Fruit fly (Drosophila melanogaster): ENCODE results near the gene CG13994.

CG13994 gene

DNA sequence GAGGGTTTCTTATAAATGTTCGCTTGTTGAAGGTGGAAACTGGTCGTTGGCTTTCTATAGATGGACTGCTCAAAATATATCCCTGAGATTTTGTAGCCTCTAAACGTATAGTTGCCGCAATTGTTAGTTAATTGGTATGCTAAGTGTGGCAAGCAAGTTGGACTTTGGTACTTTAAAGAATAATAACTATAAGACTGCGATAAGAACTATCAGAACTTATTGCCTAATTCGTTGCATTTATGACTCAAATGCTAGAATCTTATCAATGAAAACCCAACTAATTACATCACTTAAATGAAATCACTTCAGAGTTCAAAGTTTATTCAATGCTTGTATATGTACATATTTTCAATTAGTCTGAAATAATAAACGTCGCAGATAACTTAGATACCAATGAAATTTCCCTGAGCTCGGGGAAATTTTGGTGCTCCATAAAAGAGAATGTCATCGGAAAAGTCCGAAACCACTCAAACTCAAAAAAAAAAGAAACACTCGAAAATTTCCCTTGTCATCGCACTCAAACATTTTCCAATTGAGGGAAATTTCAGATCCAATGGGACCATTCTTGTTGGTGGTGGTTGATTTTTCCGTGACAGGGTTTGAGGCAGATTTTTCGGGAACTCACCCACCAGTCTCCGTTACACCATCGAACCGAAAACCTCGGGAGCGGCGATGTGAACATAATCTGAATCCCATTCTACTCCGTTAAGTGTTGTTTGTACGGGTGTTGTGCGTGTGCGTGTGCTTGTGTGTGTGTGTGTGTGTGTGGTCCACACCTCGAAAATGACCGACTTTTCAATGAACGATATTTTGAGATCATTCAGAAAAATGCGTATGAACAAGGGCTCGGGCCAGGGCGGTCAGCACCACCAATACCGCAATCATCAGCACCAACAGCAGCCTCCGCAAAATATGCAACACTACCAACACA lies 28.3 kb downstream of the CG13994 start, which contains the start of gene CG45075:
CG45075 (plus strand) TSS at position 627 of the 931 bp plus-strand sequence.
- TF ChIP-seq usp (GFP tag; optimal IDR thresholded peaks at IDR 0.05) (no peak), sv (GFP tag; optimal IDR thresholded peaks at IDR 0.05) (no peak), Dfd (GFP tag; optimal IDR thresholded peaks at IDR 0.05) (peak; percentile 29)

DNA sequence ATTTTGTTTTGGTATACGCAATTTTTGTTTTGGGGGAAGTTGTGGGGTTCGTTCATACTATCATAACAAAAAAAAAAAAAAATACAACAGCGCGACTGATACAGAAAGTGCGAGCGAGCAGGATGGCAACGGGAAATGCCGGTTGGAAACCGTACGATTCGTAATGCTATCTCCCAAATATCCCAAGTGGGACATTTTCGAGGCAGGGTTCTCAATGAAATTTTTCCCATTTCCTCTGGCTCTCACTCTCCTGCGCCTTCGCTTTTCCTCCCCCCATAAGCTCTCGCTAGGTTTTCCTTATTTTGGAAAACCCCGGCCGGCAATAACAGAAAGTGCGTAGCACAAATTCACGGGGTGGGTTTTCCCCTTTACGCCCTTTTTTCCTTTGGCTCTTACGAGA lies 29.5 kb downstream of the CG13994 start:
- TF ChIP-seq Myc (optimal IDR thresholded peaks at IDR 0.05): no peak
- no peak for TF ChIP-seq Mio (GFP tag; optimal IDR thresholded peaks at IDR 0.05)
- TF ChIP-seq lola (GFP tag; optimal IDR thresholded peaks at IDR 0.05): no peak
- TF ChIP-seq CG9705 (GFP tag; optimal IDR thresholded peaks at IDR 0.05): no peak
- TF ChIP-seq pan (optimal IDR thresholded peaks at IDR 0.05): no peak
- no peak for TF ChIP-seq woc (GFP tag; optimal IDR thresholded peaks at IDR 0.05)
- no peak for TF ChIP-seq dsf (GFP tag; optimal IDR thresholded peaks at IDR 0.05; ENCODE audit: borderline replicate concordance)
- no peak for TF ChIP-seq psq (GFP tag; optimal IDR thresholded peaks at IDR 0.05)
- TF ChIP-seq dl (GFP tag; optimal IDR thresholded peaks at IDR 0.05; ENCODE audit: insufficient read depth in 1 of 2, partially characterized antibody in 2 of 2): no peak
- TF ChIP-seq N (GFP tag; optimal IDR thresholded peaks at IDR 0.05): no peak
- no peak for TF ChIP-seq OdsH (GFP tag; optimal IDR thresholded peaks at IDR 0.05)
- TF ChIP-seq h (GFP tag; optimal IDR thresholded peaks at IDR 0.05): no peak
- no peak for TF ChIP-seq Abd-B (GFP tag; optimal IDR thresholded peaks at IDR 0.05)
- TF ChIP-seq sv (GFP tag; optimal IDR thresholded peaks at IDR 0.05): no peak

dm6 chr2L:6098479-6099269 lies 35.9 kb downstream of the CG13994 start, which contains the start of gene CG9175:
CG9175 (minus strand) TSS chr2L:6098966.
- TF ChIP-seq Dif (GFP tag; optimal IDR thresholded peaks at IDR 0.05; ENCODE audit: partially characterized antibody) (peak; percentile 84), HLH106 (tag; optimal IDR thresholded peaks at IDR 0.05) (peak; percentile 0), Hnf4 (GFP tag; optimal IDR thresholded peaks at IDR 0.05) (peak; percentile 9), dl (GFP tag; optimal IDR thresholded peaks at IDR 0.05; ENCODE audit: insufficient read depth in 1 of 2, partially characterized antibody in 2 of 2) (peak in 1 of 2 experiments; percentile 53), jim (GFP tag; optimal IDR thresholded peaks at IDR 0.05) (peak; percentile 40), Hr83 (GFP tag; optimal IDR thresholded peaks at IDR 0.05; ENCODE audit: poor library complexity, severe bottlenecking) (peak; percentile 13), dsf (GFP tag; optimal IDR thresholded peaks at IDR 0.05; ENCODE audit: borderline replicate concordance) (no peak), Rel (GFP tag; optimal IDR thresholded peaks at IDR 0.05) (no peak), Rel (tag; optimal IDR thresholded peaks at IDR 0.05) (peak; percentile 28), fru (GFP tag; optimal IDR thresholded peaks at IDR 0.05) (no peak), woc (GFP tag; optimal IDR thresholded peaks at IDR 0.05) (peak; percentile 68), Mio (GFP tag; optimal IDR thresholded peaks at IDR 0.05) (no peak), h (GFP tag; optimal IDR thresholded peaks at IDR 0.05) (peak; percentile 40), Myc (optimal IDR thresholded peaks at IDR 0.05) (peak; percentile 41), foxo (GFP tag; optimal IDR thresholded peaks at IDR 0.05) (peak in 1 of 2 experiments; percentile 15)

DNA sequence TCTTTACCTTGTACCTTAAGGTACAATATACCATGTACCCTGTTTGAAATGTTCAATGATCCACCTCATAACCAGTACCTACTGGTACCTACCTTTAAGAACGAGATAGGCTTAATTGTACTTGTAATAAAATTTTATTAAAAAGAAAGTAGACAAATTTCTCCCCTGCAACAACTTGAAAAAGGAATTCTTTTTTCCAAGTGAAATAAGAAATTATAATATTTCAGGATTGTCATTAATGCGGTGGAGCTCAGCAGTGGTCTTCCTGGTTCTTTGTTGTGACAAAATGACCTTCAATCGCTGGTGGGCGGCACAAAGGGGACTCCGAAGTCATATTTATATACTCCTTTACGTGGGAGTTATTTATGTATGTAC lies 36.5 kb downstream of the CG13994 start:
- TF ChIP-seq psq (GFP tag; optimal IDR thresholded peaks at IDR 0.05) (no peak), woc (GFP tag; optimal IDR thresholded peaks at IDR 0.05) (peak; percentile 30), sv (GFP tag; optimal IDR thresholded peaks at IDR 0.05) (no peak), dl (GFP tag; optimal IDR thresholded peaks at IDR 0.05; ENCODE audit: insufficient read depth in 1 of 2, partially characterized antibody in 2 of 2) (no peak), HLH106 (tag; optimal IDR thresholded peaks at IDR 0.05) (no peak), Mio (GFP tag; optimal IDR thresholded peaks at IDR 0.05) (no peak), Sp1 (GFP tag; optimal IDR thresholded peaks at IDR 0.05) (no peak), br (GFP tag; optimal IDR thresholded peaks at IDR 0.05) (no peak), Myc (optimal IDR thresholded peaks at IDR 0.05) (no peak), rgr (GFP tag; optimal IDR thresholded peaks at IDR 0.05) (no peak), sage (GFP tag; optimal IDR thresholded peaks at IDR 0.05) (peak; percentile 14), Jra (GFP tag; optimal IDR thresholded peaks at IDR 0.05) (no peak), Dif (GFP tag; optimal IDR thresholded peaks at IDR 0.05; ENCODE audit: partially characterized antibody) (no peak), tai (GFP tag; optimal IDR thresholded peaks at IDR 0.05) (no peak), Hr78 (GFP tag; optimal IDR thresholded peaks at IDR 0.05) (no peak), GATAd (GFP tag; optimal IDR thresholded peaks at IDR 0.05) (no peak), Rel (GFP tag; optimal IDR thresholded peaks at IDR 0.05) (no peak), Rel (tag; optimal IDR thresholded peaks at IDR 0.05) (no peak)
